Worm (Caenorhabditis elegans) whole organism, L3 larva: ENCODE results near the gene C27A2.12.

ENCODE experiments used
- elt-2 ChIP-seq: sonication (generic microtip); optimal IDR thresholded peaks from 2 replicates; lab custom pipeline; 2016; ENCODE audit warnings: missing genetic modification reagents, mild to moderate bottlenecking, missing genetic modification characterization, missing compliant biosample characterization
- nhr-77 ChIP-seq: fragments of 150-350 bp; optimal IDR thresholded peaks from 2 replicates; lab custom pipeline; 2014; ENCODE audit warnings: missing biosample characterization, missing genetic modification characterization

DNA sequence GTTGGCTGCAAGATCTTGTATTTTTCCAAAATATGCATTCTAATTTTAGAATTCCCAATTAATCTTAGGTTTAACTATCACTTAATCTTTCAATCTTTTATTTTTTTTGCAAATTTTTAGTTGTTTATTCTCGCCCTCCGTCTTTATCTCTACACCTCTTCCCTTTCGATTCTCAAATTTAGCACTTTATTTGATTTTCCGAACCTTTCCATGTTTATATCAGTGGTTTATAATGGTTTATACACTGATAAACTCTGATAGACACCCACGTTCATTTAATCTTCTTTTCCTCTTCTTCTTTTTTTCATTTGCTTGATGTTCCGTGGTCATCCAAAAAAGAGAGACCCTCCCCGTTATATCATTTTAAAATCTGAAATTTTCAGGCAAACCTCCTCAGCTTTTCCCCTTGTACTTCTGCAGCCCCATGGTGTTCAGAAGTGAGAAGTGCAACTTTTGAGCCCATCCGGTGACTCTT lies 35.5 kb downstream of the C27A2.12 start, which contains the start of the genes nsy-1 and F59A6.13:
- TF ChIP-seq elt-2 (tag; lab: Kevin White, UChicago): peak; percentile 98
- TF ChIP-seq nhr-77 (tag; lab: Kevin White, UChicago): no peak
